Worm (Caenorhabditis elegans): ENCODE measurements around the gene M01H9.4.

M01H9.4 gene

DNA sequence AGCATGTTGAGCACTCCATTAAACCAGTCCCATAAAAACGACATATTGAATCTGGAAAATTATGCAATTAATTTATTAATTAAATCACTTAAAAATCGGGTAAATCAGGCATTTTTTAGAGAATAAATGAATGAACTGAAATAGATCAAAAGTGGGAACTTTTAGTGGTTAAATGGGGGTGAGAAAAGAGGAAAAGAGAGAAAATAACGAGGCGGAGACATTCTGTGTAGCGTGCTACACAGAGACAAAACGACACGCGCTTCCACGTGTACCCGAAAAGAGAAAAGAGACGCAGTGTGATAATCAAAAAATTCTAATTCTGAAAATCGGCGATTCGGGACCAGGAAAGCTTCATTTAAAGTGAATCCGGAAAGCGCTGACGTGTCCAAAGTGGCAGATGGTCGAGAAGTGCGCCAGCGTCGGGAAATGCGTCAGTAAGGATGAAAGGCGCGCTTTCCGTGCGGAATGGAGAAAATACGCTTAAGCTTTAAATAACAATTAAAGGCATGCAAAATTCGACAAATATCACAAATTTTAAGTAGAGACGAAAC, 30.6 kb upstream of the M01H9.4 start, which contains the start of gene sar-1 (continued):
- TF ChIP-seq R02D3.7 (tag; optimal IDR thresholded peaks at IDR 0.05), result no peak
- TF ChIP-seq T26A8.4 (GFP tag; IDR thresholded peaks at IDR 0.05), result peak; percentile 85
- 0 out of 2 replicates have a peak, but pooled peaks have one; percentile 12 for TF ChIP-seq saeg-2 (GFP tag; IDR thresholded peaks at IDR 0.05)
- TF ChIP-seq hlh-30 (tag; optimal IDR thresholded peaks at IDR 0.05; ENCODE audit: insufficient read depth), result peak; percentile 69
- peak; percentile 38 for TF ChIP-seq nhr-6 (tag; optimal IDR thresholded peaks at IDR 0.05)
- peak; percentile 60 to 83 for TF ChIP-seq mdl-1 (tag; optimal IDR thresholded peaks at IDR 0.05)
- peak; percentile 77 for TF ChIP-seq spr-1 (tag; optimal IDR thresholded peaks at IDR 0.05)
- peak; percentile 4 for TF ChIP-seq zfp-2 (tag; optimal IDR thresholded peaks at IDR 0.05)
- TF ChIP-seq lsy-2 (tag; optimal IDR thresholded peaks at IDR 0.05), result peak; percentile 61 to 91
- TF ChIP-seq ama-1 (optimal IDR thresholded peaks at IDR 0.05), result no peak
- TF ChIP-seq nhr-237 (tag; optimal IDR thresholded peaks at IDR 0.05), result no peak
- no peak for TF ChIP-seq ztf-11 (tag; optimal IDR thresholded peaks at IDR 0.05)
- no peak for TF ChIP-seq nhr-76 (tag; optimal IDR thresholded peaks at IDR 0.05)
- peak; percentile 47; the same call in 1 of the 2 replicates for TF ChIP-seq ceh-20 (GFP tag; IDR thresholded peaks at IDR 0.05)
- TF ChIP-seq ZK546.5 (tag; optimal IDR thresholded peaks at IDR 0.05), result peak in 1 of 2 experiments; percentile 5
- peak; percentile 14 for TF ChIP-seq zip-2 (tag; optimal IDR thresholded peaks at IDR 0.05)
- peak; percentile 78 for TF ChIP-seq egl-43 (GFP tag; IDR thresholded peaks at IDR 0.05)
- no peak for TF ChIP-seq sdz-12 (GFP tag; optimal IDR thresholded peaks at IDR 0.05)
- no peak for TF ChIP-seq F26F4.8 (GFP tag; conservative IDR thresholded peaks at IDR 0.05)
- TF ChIP-seq dmd-9 (GFP tag; IDR thresholded peaks at IDR 0.05), result no peak
- TF ChIP-seq F44E2.7 (GFP tag; IDR thresholded peaks at IDR 0.05), result no peak
- TF ChIP-seq lir-3 (tag; optimal IDR thresholded peaks at IDR 0.05), result no peak
- TF ChIP-seq lin-1 (GFP tag; IDR thresholded peaks at IDR 0.05), result peak; percentile 50; the same call in 1 of the 2 replicates
- TF ChIP-seq Y5F2A.4 (GFP tag; optimal IDR thresholded peaks at IDR 0.05), result no peak
- TF ChIP-seq set-16 (GFP tag; IDR thresholded peaks at IDR 0.05), result no peak
- TF ChIP-seq unc-130 (GFP tag; optimal IDR thresholded peaks at IDR 0.05), result no peak
- TF ChIP-seq mxl-3 (GFP tag; optimal IDR thresholded peaks at IDR 0.05), result peak; percentile 90
- peak; percentile 67 for TF ChIP-seq F37D6.2 (tag; optimal IDR thresholded peaks at IDR 0.05)
- TF ChIP-seq nhr-77 (tag; optimal IDR thresholded peaks at IDR 0.05), result peak; percentile 75
- no peak for TF ChIP-seq ZK337.2 (GFP tag; IDR thresholded peaks at IDR 0.05)
- no peak for TF ChIP-seq daf-19 (GFP tag; conservative IDR thresholded peaks at IDR 0.05)
- peak; percentile 62; the same call in 1 of the 2 replicates for TF ChIP-seq snpc-1.2 (GFP tag; IDR thresholded peaks at IDR 0.05)
- TF ChIP-seq hmg-1.1 (GFP tag; IDR thresholded peaks at IDR 0.05), result peak; percentile 78
- peak; percentile 64 for TF ChIP-seq spr-3 (GFP tag; optimal IDR thresholded peaks at IDR 0.05)
- no peak for TF ChIP-seq zip-11 (GFP tag; IDR thresholded peaks at IDR 0.05)

DNA sequence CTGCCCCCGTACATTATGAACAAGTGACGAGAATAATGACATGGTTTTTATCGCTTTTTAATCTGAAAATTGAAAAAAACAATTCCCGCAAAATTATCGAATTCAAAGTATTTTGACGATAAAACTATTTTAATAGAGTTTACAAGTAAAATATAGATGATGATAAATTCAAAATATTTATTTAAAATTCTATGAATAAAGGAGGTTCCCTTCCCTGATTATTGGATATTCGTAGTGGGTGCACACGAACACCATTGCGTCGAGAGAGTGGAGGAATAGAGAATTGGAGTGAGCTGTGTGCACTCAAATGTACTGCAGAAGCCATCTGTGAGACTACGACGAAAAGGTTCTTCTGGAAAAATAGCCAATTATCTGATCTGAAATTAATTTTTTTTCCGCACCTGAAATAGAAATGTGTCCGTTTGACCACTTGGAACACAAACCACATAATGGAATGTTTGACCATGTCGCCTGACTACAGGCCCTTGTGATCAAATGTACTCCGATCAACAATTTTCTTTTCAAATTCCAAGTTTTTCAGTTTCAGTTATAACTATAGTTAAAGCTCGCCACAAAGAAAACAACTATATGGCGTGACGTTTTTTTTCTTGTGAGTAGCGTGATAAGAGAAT, 28.7 kb upstream of the M01H9.4 start, which contains the start of the genes rfth-1 and ZK180.8:
rfth-1 (minus strand) TSS at position 51 of the 632 bp plus-strand sequence.
ZK180.8 (minus strand) TSS at position 466 of the 632 bp plus-strand sequence.
- TF ChIP-seq dve-1 (tag; optimal IDR thresholded peaks at IDR 0.05; ENCODE audit: insufficient read depth) (peak; percentile 24), nhr-28 (tag; optimal IDR thresholded peaks at IDR 0.05) (peak; percentile 42), saeg-2 (GFP tag; IDR thresholded peaks at IDR 0.05) (no peak), mes-2 (tag; optimal IDR thresholded peaks at IDR 0.05; ENCODE audit: poor library complexity, severe bottlenecking) (peak; percentile 10), hlh-30 (tag; optimal IDR thresholded peaks at IDR 0.05; ENCODE audit: insufficient read depth) (peak; percentile 61), ctbp-1 (GFP tag; IDR thresholded peaks at IDR 0.05) (no peak), lin-39 (tag; optimal IDR thresholded peaks at IDR 0.05) (no peak), hlh-11 (tag; optimal IDR thresholded peaks at IDR 0.05) (peak; percentile 18), rbr-2 (tag; optimal IDR thresholded peaks at IDR 0.05) (no peak), nhr-42 (GFP tag; IDR thresholded peaks at IDR 0.05) (peak; percentile 50; the same call in 1 of the 2 replicates), Y75B8A.6 (GFP tag; IDR thresholded peaks at IDR 0.05) (no peak), nhr-48 (tag; optimal IDR thresholded peaks at IDR 0.05) (no peak), gei-8 (GFP tag; optimal IDR thresholded peaks at IDR 0.05) (peak; percentile 2), pqm-1 (tag; optimal IDR thresholded peaks at IDR 0.05) (no peak), spr-3 (GFP tag; optimal IDR thresholded peaks at IDR 0.05) (no peak), ZK337.2 (GFP tag; IDR thresholded peaks at IDR 0.05) (no peak), dmd-9 (GFP tag; IDR thresholded peaks at IDR 0.05) (no peak), egl-43 (GFP tag; IDR thresholded peaks at IDR 0.05) (peak; percentile 65), lin-13 (GFP tag; optimal IDR thresholded peaks at IDR 0.05) (no peak)
